Fruit fly (Drosophila melanogaster): ENCODE results near the gene Taf10b.

The Taf10b gene

dm6 chr2L:2723100-2723499 lies 44.5 kb downstream of the Taf10b start (continued):
- 0 out of 2 replicates have a peak, but pooled peaks have one; percentile 10 for TF ChIP-seq CG31224 (GFP tag; IDR thresholded peaks at IDR 0.05)
- no peak for TF ChIP-seq cg (GFP tag; optimal IDR thresholded peaks at IDR 0.05)
- TF ChIP-seq dysf (GFP tag; IDR thresholded peaks at IDR 0.05) = peak; percentile 58
- TF ChIP-seq aop (GFP tag; IDR thresholded peaks at IDR 0.05) = no peak
- TF ChIP-seq phol (tag; optimal IDR thresholded peaks at IDR 0.05) = no peak
- TF ChIP-seq pnt (GFP tag; optimal IDR thresholded peaks at IDR 0.05) = no peak
- TF ChIP-seq CG1603 (tag; optimal IDR thresholded peaks at IDR 0.05) = peak; percentile 31
- TF ChIP-seq shn (GFP tag; optimal IDR thresholded peaks at IDR 0.05) = no peak
- TF ChIP-seq hkb (optimal IDR thresholded peaks at IDR 0.05) = no peak
- TF ChIP-seq hkb (GFP tag; IDR thresholded peaks at IDR 0.05) = 0 out of 2 replicates have a peak, but pooled peaks have one; percentile 20
- TF ChIP-seq lab (GFP tag; optimal IDR thresholded peaks at IDR 0.05) = peak; percentile 60
- TF ChIP-seq CG17802 (tag; optimal IDR thresholded peaks at IDR 0.05) = no peak
- TF ChIP-seq CG30403 (GFP tag; optimal IDR thresholded peaks at IDR 0.05) = peak; percentile 17
- no peak for TF ChIP-seq fru (optimal IDR thresholded peaks at IDR 0.05)
- no peak for TF ChIP-seq Gsc (GFP tag; IDR thresholded peaks at IDR 0.05)
- no peak for TF ChIP-seq Taf1 (GFP tag; IDR thresholded peaks at IDR 0.05)
- TF ChIP-seq scrt (GFP tag; optimal IDR thresholded peaks at IDR 0.05) = peak; percentile 83
- TF ChIP-seq vvl (GFP tag; IDR thresholded peaks at IDR 0.05) = peak; percentile 53; the same call in 1 of the 2 replicates
- no peak for TF ChIP-seq usp (GFP tag; optimal IDR thresholded peaks at IDR 0.05)
- TF ChIP-seq ind (GFP tag; optimal IDR thresholded peaks at IDR 0.05) = peak; percentile 18
- no peak for TF ChIP-seq MTF-1 (GFP tag; optimal IDR thresholded peaks at IDR 0.05; ENCODE audit: borderline replicate concordance)
- TF ChIP-seq chif (GFP tag; optimal IDR thresholded peaks at IDR 0.05) = no peak
- TF ChIP-seq CG14667 (GFP tag; IDR thresholded peaks at IDR 0.05) = 0 out of 2 replicates have a peak, but pooled peaks have one; percentile 13
- no peak for TF ChIP-seq bowl (GFP tag; IDR thresholded peaks at IDR 0.05)
- peak; percentile 91 for TF ChIP-seq Ets65A (GFP tag)
- TF ChIP-seq otp (GFP tag; IDR thresholded peaks at IDR 0.05) = no peak
- peak; percentile 68; the same call in 1 of the 2 replicates for TF ChIP-seq slbo (GFP tag; IDR thresholded peaks at IDR 0.05)
- no peak for TF ChIP-seq Sry-δ (GFP tag; optimal IDR thresholded peaks at IDR 0.05)
- TF ChIP-seq unpg (GFP tag; optimal IDR thresholded peaks at IDR 0.05) = no peak
- 0 out of 3 replicates have a peak, but pooled peaks have one; percentile 24 for TF ChIP-seq Mrtf (GFP tag; IDR thresholded peaks at IDR 0.05)
- TF ChIP-seq Atf6 (GFP tag; IDR thresholded peaks at IDR 0.05) = no peak
- TF ChIP-seq gem (tag; optimal IDR thresholded peaks at IDR 0.05) = peak; percentile 45
- peak; percentile 48 for TF ChIP-seq CG11504 (tag; optimal IDR thresholded peaks at IDR 0.05)
- peak; percentile 7 for TF ChIP-seq HHEX (GFP tag; optimal IDR thresholded peaks at IDR 0.05)
- TF ChIP-seq Sry-β (GFP tag; optimal IDR thresholded peaks at IDR 0.05) = no peak
- TF ChIP-seq CG8290 (GFP tag; optimal IDR thresholded peaks at IDR 0.05) = no peak
- peak in 1 of 2 experiments; percentile 63 for TF ChIP-seq CG8290 (tag; optimal IDR thresholded peaks at IDR 0.05)
- TF ChIP-seq tx (GFP tag; optimal IDR thresholded peaks at IDR 0.05) = no peak
- TF ChIP-seq lmd (GFP tag; IDR thresholded peaks at IDR 0.05) = peak; percentile 25; the same call in 1 of the 2 replicates
- TF ChIP-seq ttk (GFP tag; IDR thresholded peaks at IDR 0.05) = peak; percentile 33; the same call in 1 of the 2 replicates
- no peak for TF ChIP-seq zf30C (GFP tag; optimal IDR thresholded peaks at IDR 0.05)
- peak; percentile 32 for TF ChIP-seq lilli (GFP tag; optimal IDR thresholded peaks at IDR 0.05)
- TF ChIP-seq CG13287 (GFP tag; IDR thresholded peaks at IDR 0.05; ENCODE audit: partially characterized antibody) = no peak
- TF ChIP-seq CG12769 (tag; optimal IDR thresholded peaks at IDR 0.05) = peak; percentile 64
- peak; percentile 8 for TF ChIP-seq CG13424 (tag; optimal IDR thresholded peaks at IDR 0.05)
- TF ChIP-seq CG2678 (tag; optimal IDR thresholded peaks at IDR 0.05) = peak; percentile 52
- peak; percentile 17 for TF ChIP-seq Fer1 (GFP tag; optimal IDR thresholded peaks at IDR 0.05)
- TF ChIP-seq CG15269 (tag; optimal IDR thresholded peaks at IDR 0.05) = peak; percentile 26
- TF ChIP-seq Fer3 (tag; optimal IDR thresholded peaks at IDR 0.05) = peak; percentile 36
- no peak for TF ChIP-seq CG3281 (GFP tag; optimal IDR thresholded peaks at IDR 0.05)
- TF ChIP-seq CG14050 (GFP tag; IDR thresholded peaks at IDR 0.05) = no peak
- no peak for TF ChIP-seq Bteb2 (GFP tag; optimal IDR thresholded peaks at IDR 0.05)

Measured in whole organism, embryonic.